Worm (Caenorhabditis elegans): ENCODE results near the gene Y32F6B.1.

DNA sequence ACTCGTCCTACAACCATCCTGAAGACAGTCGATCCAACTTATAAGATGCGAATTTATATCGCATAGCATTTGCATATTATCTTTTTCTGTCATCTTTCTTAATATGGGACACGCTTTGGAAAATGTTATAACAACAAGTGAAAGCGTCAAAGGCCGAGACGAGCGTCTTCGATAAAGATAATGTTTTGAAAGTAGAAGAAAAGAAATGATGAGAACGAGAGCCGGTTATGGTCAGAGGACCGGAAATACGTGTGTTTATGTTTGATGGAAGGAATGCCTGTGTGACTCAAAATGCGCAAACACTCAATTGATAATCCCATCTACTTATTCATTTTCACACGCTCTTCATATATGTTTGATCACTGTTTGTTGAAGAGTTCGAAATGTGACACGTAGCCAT is 18.5 kb upstream of the Y32F6B.1 start, which contains the start of gene C35A5.11:
- TF ChIP-seq tra-4 (tag; optimal IDR thresholded peaks at IDR 0.05): no peak
- TF ChIP-seq ceh-13 (GFP tag; optimal IDR thresholded peaks at IDR 0.05): no peak
- TF ChIP-seq flt-1 (GFP tag; IDR thresholded peaks at IDR 0.05): no peak
- no peak for TF ChIP-seq hnd-1 (tag; optimal IDR thresholded peaks at IDR 0.05)
- TF ChIP-seq pes-1 (GFP tag; IDR thresholded peaks at IDR 0.05): no peak
- TF ChIP-seq sea-1 (GFP tag; conservative IDR thresholded peaks at IDR 0.05): no peak
- no peak for TF ChIP-seq hmg-4 (GFP tag; optimal IDR thresholded peaks at IDR 0.05)
- no peak for TF ChIP-seq ama-1 (optimal IDR thresholded peaks at IDR 0.05)

All from whole organism, early embryonic.